Fruit fly (Drosophila melanogaster): ENCODE measurements around the gene NTPase.

NTPase gene

DNA sequence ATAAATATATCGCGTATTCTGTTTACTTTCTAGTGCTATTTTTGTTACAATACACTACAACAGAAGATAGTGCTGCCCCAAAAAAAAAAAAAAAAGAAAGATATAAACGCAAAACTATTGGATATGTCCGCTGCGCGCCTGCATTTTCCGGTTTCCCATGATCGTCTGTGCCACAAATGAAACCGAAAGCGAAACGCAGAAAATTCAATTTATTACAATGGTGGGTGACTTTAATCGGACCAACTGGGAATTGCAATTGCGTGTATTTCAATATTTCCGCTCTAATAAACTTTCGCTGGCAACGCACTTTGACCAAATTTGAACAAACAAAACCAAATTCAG is 23.1 kb downstream of the NTPase start (continued):
- TF ChIP-seq Awh (GFP tag; IDR thresholded peaks at IDR 0.05), result no peak
- TF ChIP-seq vfl (GFP tag; optimal IDR thresholded peaks at IDR 0.05), result no peak

- TF ChIP-seq CG14860 (GFP tag; IDR thresholded peaks at IDR 0.05; ENCODE audit: partially characterized antibody) (no peak), Max (GFP tag; optimal IDR thresholded peaks at IDR 0.05) (no peak), CG15269 (tag; optimal IDR thresholded peaks at IDR 0.05) (peak; percentile 0), CG30431 (GFP tag; optimal IDR thresholded peaks at IDR 0.05) (no peak), CG2875 (GFP tag; optimal IDR thresholded peaks at IDR 0.05) (peak; percentile 29), Dll (GFP tag; IDR thresholded peaks at IDR 0.05; ENCODE audit: partially characterized antibody) (peak; percentile 48; the same call in 1 of the 4 replicates), otp (GFP tag; IDR thresholded peaks at IDR 0.05) (0 out of 3 replicates have a peak, but pooled peaks have one; percentile 64), pho (GFP tag; optimal IDR thresholded peaks at IDR 0.05) (peak; percentile 10), CG34376 (GFP tag; optimal IDR thresholded peaks at IDR 0.05) (peak; percentile 53), CG6854 (GFP tag; optimal IDR thresholded peaks at IDR 0.05) (peak; percentile 3), Fer1 (GFP tag; optimal IDR thresholded peaks at IDR 0.05) (peak; percentile 22), CG16813 (GFP tag; IDR thresholded peaks at IDR 0.05; ENCODE audit: partially characterized antibody) (peak; percentile 43; the same call in 1 of the 3 replicates), sug (tag; optimal IDR thresholded peaks at IDR 0.05) (peak; percentile 31), E2f2 (GFP tag; IDR thresholded peaks at IDR 0.05) (0 out of 2 replicates have a peak, but pooled peaks have one; percentile 9), CG15514 (GFP tag; optimal IDR thresholded peaks at IDR 0.05) (peak; percentile 15), Eip74EF (GFP tag; optimal IDR thresholded peaks at IDR 0.05) (peak in 1 of 2 experiments; percentile 12), CG2202 (tag; optimal IDR thresholded peaks at IDR 0.05) (no peak), insv (GFP tag; optimal IDR thresholded peaks at IDR 0.05) (no peak), Drgx (GFP tag; IDR thresholded peaks at IDR 0.05) (peak; percentile 54), CG13894 (tag; optimal IDR thresholded peaks at IDR 0.05) (peak; percentile 25), HLH4C (GFP tag; IDR thresholded peaks at IDR 0.05; ENCODE audit: partially characterized antibody) (peak; percentile 31; the same call in 1 of the 3 replicates), Med (GFP tag) (peak; percentile 77), CG34422 (GFP tag; IDR thresholded peaks at IDR 0.05) (no peak), amos (GFP tag; IDR thresholded peaks at IDR 0.05; ENCODE audit: partially characterized antibody) (peak; percentile 60; the same call in 1 of the 2 replicates), CG4617 (GFP tag; optimal IDR thresholded peaks at IDR 0.05; ENCODE audit: borderline replicate concordance) (no peak), Gug (GFP tag; IDR thresholded peaks at IDR 0.05) (no peak), CG10543 (GFP tag; optimal IDR thresholded peaks at IDR 0.05) (peak; percentile 35), MTF-1 (GFP tag; optimal IDR thresholded peaks at IDR 0.05; ENCODE audit: borderline replicate concordance) (peak; percentile 7), fu2 (GFP tag; optimal IDR thresholded peaks at IDR 0.05) (no peak), lov (optimal IDR thresholded peaks at IDR 0.05) (no peak), lov (GFP tag; IDR thresholded peaks at IDR 0.05) (no peak), CG3281 (GFP tag; optimal IDR thresholded peaks at IDR 0.05) (peak; percentile 22), Poxn (GFP tag; IDR thresholded peaks at IDR 0.05) (no peak), CG7839 (tag; optimal IDR thresholded peaks at IDR 0.05) (peak; percentile 15), CkIIα-i1 (GFP tag; IDR thresholded peaks at IDR 0.05) (no peak), HLHmδ (GFP tag; optimal IDR thresholded peaks at IDR 0.05) (peak; percentile 73), wek (GFP tag; optimal IDR thresholded peaks at IDR 0.05) (peak; percentile 39), CG43689 (GFP tag; IDR thresholded peaks at IDR 0.05) (no peak), CG2199 (GFP tag; IDR thresholded peaks at IDR 0.05) (0 out of 3 replicates have a peak, but pooled peaks have one; percentile 14), CG8290 (GFP tag; optimal IDR thresholded peaks at IDR 0.05) (no peak), CG8290 (tag; optimal IDR thresholded peaks at IDR 0.05) (peak in 1 of 2 experiments; percentile 32), sd (tag; optimal IDR thresholded peaks at IDR 0.05) (peak; percentile 75), gro (GFP tag; optimal IDR thresholded peaks at IDR 0.05) (peak; percentile 17), CG1832 (GFP tag; optimal IDR thresholded peaks at IDR 0.05) (no peak), ems (GFP tag; optimal IDR thresholded peaks at IDR 0.05) (peak; percentile 26)
Observed at dm6 chr2L:2861885-2862620, 23.6 kb downstream of the NTPase start.

Data from whole organism, embryonic.